Worm (Caenorhabditis elegans): ENCODE results near the gene irld-57.

- TF ChIP-seq elt-2 (tag; optimal IDR thresholded peaks at IDR 0.05) = peak; percentile 54
- peak; percentile 2 for TF ChIP-seq ttx-3 (tag; optimal IDR thresholded peaks at IDR 0.05)
- no peak for TF ChIP-seq lim-6 (tag; optimal IDR thresholded peaks at IDR 0.05)
- TF ChIP-seq tbx-2 (tag; optimal IDR thresholded peaks at IDR 0.05) = no peak
- TF ChIP-seq sox-2 (GFP tag; IDR thresholded peaks at IDR 0.05) = no peak
- no peak for TF ChIP-seq C08G9.2 (tag; optimal IDR thresholded peaks at IDR 0.05)
- no peak for TF ChIP-seq pha-4 (tag; optimal IDR thresholded peaks at IDR 0.05)
- TF ChIP-seq Y22D7AL.16 (tag; optimal IDR thresholded peaks at IDR 0.05) = no peak
- peak; percentile 52 for TF ChIP-seq dve-1 (tag; optimal IDR thresholded peaks at IDR 0.05)
- TF ChIP-seq ceh-22 (tag; optimal IDR thresholded peaks at IDR 0.05) = no peak
- TF ChIP-seq ceh-18 (tag; optimal IDR thresholded peaks at IDR 0.05) = peak; percentile 32
- no peak for TF ChIP-seq hlh-13 (GFP tag; optimal IDR thresholded peaks at IDR 0.05)
Observed at ce11 chrV:15766122-15766594, 39.6 kb upstream of the irld-57 start, which contains the start of the genes haf-3 and F57A10.2.

All from whole organism, late embryonic.